Fruit fly (Drosophila melanogaster) whole organism, prepupa: ENCODE results near the gene CG42749.

ENCODE experiments used
- Blimp-1 ChIP-seq: fragments of 200-800 bp; sonication (Bioruptor generic); optimal IDR thresholded peaks from 3 replicates; lab custom pipeline; 2017; ENCODE audit warnings: missing biosample characterization, missing genetic modification characterization, mild to moderate bottlenecking, moderate library complexity, missing genetic modification reagents
- CG10631 ChIP-seq: fragments of 200-800 bp; sonication (Bioruptor generic); optimal IDR thresholded peaks from 2 replicates; lab custom pipeline; 2016; ENCODE audit warnings: missing biosample characterization, missing genetic modification characterization
- CG10669 ChIP-seq: fragments of 200-800 bp; sonication (Bioruptor generic); optimal IDR thresholded peaks from 3 replicates; lab custom pipeline; 2018; ENCODE audit warnings: missing biosample characterization, mild to moderate bottlenecking, missing genetic modification characterization, moderate library complexity
- CG11294 ChIP-seq: fragments of 200-800 bp; sonication (Bioruptor generic); IDR thresholded peaks from 2 replicates; pipeline ENCODE4 v1.3.6; 2022; ENCODE audit warnings: missing biosample characterization, missing genetic modification characterization
- CG11902 ChIP-seq: fragments of 200-800 bp; sonication (Bioruptor generic); optimal IDR thresholded peaks from 3 replicates; lab custom pipeline; 2016; ENCODE audit warnings: missing biosample characterization, missing genetic modification characterization
- CG15336 ChIP-seq: fragments of 200-800 bp; sonication (Bioruptor generic); IDR thresholded peaks from 2 replicates; pipeline ENCODE4 v1.3.6; 2022; ENCODE audit warnings: missing biosample characterization, missing genetic modification characterization
- CG1621 ChIP-seq: fragments of 200-800 bp; sonication (Bioruptor generic); optimal IDR thresholded peaks from 3 replicates; lab custom pipeline; 2018; ENCODE audit warnings: missing biosample characterization, mild to moderate bottlenecking, missing genetic modification characterization
- CG31627 ChIP-seq: fragments of 200-800 bp; sonication (Bioruptor generic); optimal IDR thresholded peaks from 3 replicates; lab custom pipeline; 2016; ENCODE audit warnings: missing biosample characterization, missing genetic modification characterization
- CG3919 ChIP-seq: fragments of 200-800 bp; sonication (Bioruptor generic); optimal IDR thresholded peaks from 3 replicates; lab custom pipeline; 2016; ENCODE audit warnings: missing biosample characterization, missing genetic modification characterization
- CG4318 ChIP-seq: fragments of 200-800 bp; sonication (Bioruptor generic); optimal IDR thresholded peaks from 3 replicates; lab custom pipeline; 2017; ENCODE audit warnings: missing biosample characterization, mild to moderate bottlenecking, missing genetic modification characterization
- CG6163 ChIP-seq: fragments of 200-800 bp; sonication (Bioruptor generic); IDR thresholded peaks from 3 replicates; pipeline ENCODE4 v1.3.6; 2022; ENCODE audit warnings: missing biosample characterization, missing genetic modification characterization
- CG6276 ChIP-seq: fragments of 200-800 bp; sonication (Bioruptor generic); optimal IDR thresholded peaks from 2 replicates; lab custom pipeline; 2017; ENCODE audit warnings: missing biosample characterization, mild to moderate bottlenecking, missing genetic modification characterization
- CG6792 ChIP-seq: fragments of 200-800 bp; sonication (Bioruptor generic); optimal IDR thresholded peaks from 3 replicates; lab custom pipeline; 2016; ENCODE audit warnings: missing biosample characterization, missing genetic modification characterization
- CG7368 ChIP-seq: fragments of 200-800 bp; sonication (Bioruptor generic); optimal IDR thresholded peaks from 3 replicates; lab custom pipeline; 2016; ENCODE audit warnings: missing biosample characterization, missing genetic modification characterization
- CG8119 ChIP-seq: fragments of 200-800 bp; sonication (Bioruptor generic); IDR thresholded peaks from 3 replicates; pipeline ENCODE4 v1.3.6; 2022; ENCODE audit warnings: missing biosample characterization, missing genetic modification characterization
- CG9139 ChIP-seq: fragments of 200-800 bp; sonication (Bioruptor generic); optimal IDR thresholded peaks from 3 replicates; lab custom pipeline; 2017; ENCODE audit warnings: missing biosample characterization, mild to moderate bottlenecking, missing genetic modification characterization
- Eip75B ChIP-seq: fragments of 200-800 bp; sonication (Bioruptor generic); optimal IDR thresholded peaks from 3 replicates; lab custom pipeline; 2016; ENCODE audit warnings: missing biosample characterization, missing genetic modification characterization
- Eip93F ChIP-seq: fragments of 200-800 bp; sonication (Bioruptor generic); optimal IDR thresholded peaks from 2 replicates; lab custom pipeline; 2016; ENCODE audit warnings: missing biosample characterization, mild to moderate bottlenecking, missing genetic modification characterization
- Ets96B ChIP-seq: fragments of 200-800 bp; optimal IDR thresholded peaks from 2 replicates; lab custom pipeline; 2019; ENCODE audit warnings: missing biosample characterization, mild to moderate bottlenecking, missing genetic modification characterization, moderate library complexity
- Gug ChIP-seq: fragments of 200-800 bp; sonication (Bioruptor generic); IDR thresholded peaks from 2 replicates; pipeline ENCODE4 v1.3.6; 2022; ENCODE audit warnings: missing biosample characterization, missing genetic modification characterization
- Hr38 ChIP-seq: sonication (Bioruptor generic); optimal IDR thresholded peaks from 2 replicates; lab custom pipeline; 2016; ENCODE audit warnings: missing biosample characterization, missing genetic modification characterization
- Hr39 ChIP-seq: fragments of 200-800 bp; sonication (Bioruptor generic); optimal IDR thresholded peaks from 2 replicates; lab custom pipeline; 2016; ENCODE audit warnings: missing biosample characterization, missing genetic modification characterization
- Hr4 ChIP-seq: fragments of 200-800 bp; sonication (Bioruptor generic); optimal IDR thresholded peaks from 3 replicates; lab custom pipeline; 2016; ENCODE audit warnings: missing biosample characterization, missing genetic modification characterization
- Lpt ChIP-seq: fragments of 200-800 bp; sonication (Bioruptor generic); optimal IDR thresholded peaks from 3 replicates; lab custom pipeline; 2016; ENCODE audit warnings: missing biosample characterization, missing genetic modification characterization
- Met ChIP-seq: fragments of 200-800 bp; sonication (Bioruptor generic); optimal IDR thresholded peaks from 3 replicates; lab custom pipeline; 2016; ENCODE audit warnings: missing biosample characterization, missing genetic modification characterization
- Smox ChIP-seq: fragments of 200-800 bp; sonication (Bioruptor generic); optimal IDR thresholded peaks from 3 replicates; lab custom pipeline; 2016; ENCODE audit warnings: missing biosample characterization, missing genetic modification characterization
- Sox102F ChIP-seq: fragments of 200-800 bp; sonication (Bioruptor generic); optimal IDR thresholded peaks from 2 replicates; lab custom pipeline; 2016; ENCODE audit warnings: missing biosample characterization, mild to moderate bottlenecking, missing genetic modification characterization
- Sox15 ChIP-seq: fragments of 200-800 bp; sonication (Bioruptor generic); optimal IDR thresholded peaks from 3 replicates; lab custom pipeline; 2016; ENCODE audit warnings: missing biosample characterization, missing genetic modification characterization
- acj6 ChIP-seq: fragments of 200-800 bp; sonication (Bioruptor generic); optimal IDR thresholded peaks from 3 replicates; lab custom pipeline; 2016; ENCODE audit warnings: missing biosample characterization, missing genetic modification characterization
- dsx ChIP-seq: fragments of 200-800 bp; optimal IDR thresholded peaks from 3 replicates; lab custom pipeline; 2019; ENCODE audit warnings: missing biosample characterization, mild to moderate bottlenecking, missing genetic modification characterization, moderate library complexity; ENCODE audit not compliant: poor library complexity, severe bottlenecking
- eg ChIP-seq: fragments of 200-800 bp; sonication (Bioruptor generic); IDR thresholded peaks from 3 replicates; pipeline ENCODE4 v1.3.6; 2022; ENCODE audit warnings: missing biosample characterization, missing genetic modification characterization
- esn ChIP-seq: fragments of 200-800 bp; sonication (Bioruptor generic); optimal IDR thresholded peaks from 2 replicates; lab custom pipeline; 2016; ENCODE audit warnings: missing biosample characterization, mild to moderate bottlenecking, missing genetic modification characterization, moderate library complexity
- fd85E ChIP-seq: fragments of 200-800 bp; sonication (Bioruptor generic); optimal IDR thresholded peaks from 3 replicates; lab custom pipeline; 2016; ENCODE audit warnings: missing biosample characterization, missing genetic modification characterization
- fkh ChIP-seq: fragments of 200-800 bp; sonication (Bioruptor generic); optimal IDR thresholded peaks from 3 replicates; lab custom pipeline; 2017; ENCODE audit warnings: missing biosample characterization, mild to moderate bottlenecking, missing genetic modification characterization, moderate library complexity
- lz ChIP-seq: fragments of 200-800 bp; sonication (Bioruptor generic); optimal IDR thresholded peaks from 3 replicates; lab custom pipeline; 2016; ENCODE audit warnings: missing biosample characterization, missing genetic modification characterization
- salr ChIP-seq, 2 experiments: fragments of 200-800 bp; sonication (Bioruptor generic); optimal IDR thresholded peaks; 3 replicates each; lab custom pipeline; 2016 to 2018; ENCODE audit warnings: missing biosample characterization in 2 of 2, missing genetic modification characterization in 2 of 2, mild to moderate bottlenecking in 1 of 2
- spab ChIP-seq: fragments of 200-800 bp; sonication (Bioruptor generic); optimal IDR thresholded peaks from 2 replicates; lab custom pipeline; 2017; ENCODE audit warnings: missing biosample characterization, mild to moderate bottlenecking, missing genetic modification characterization, missing genetic modification reagents
- ss ChIP-seq, 2 experiments: fragments of 200-800 bp; sonication (Bioruptor generic); optimal IDR thresholded peaks; 2 replicates in 1 of 2; 3 replicates in 1 of 2; lab custom pipeline; 2017 to 2018; ENCODE audit warnings: mild to moderate bottlenecking in 2 of 2, missing biosample characterization in 2 of 2, missing genetic modification characterization in 2 of 2, moderate library complexity in 1 of 2
- svp ChIP-seq: fragments of 200-800 bp; sonication (Bioruptor generic); peaks from one replicate; lab custom pipeline; 2016; ENCODE audit warnings: missing biosample characterization, missing genetic modification characterization
- topi ChIP-seq: fragments of 200-800 bp; sonication (Bioruptor generic); optimal IDR thresholded peaks from 3 replicates; lab custom pipeline; 2016; ENCODE audit warnings: missing biosample characterization, missing genetic modification characterization
- vri ChIP-seq: fragments of 200-800 bp; sonication (Bioruptor generic); optimal IDR thresholded peaks from 3 replicates; lab custom pipeline; 2016; ENCODE audit warnings: missing biosample characterization, mild to moderate bottlenecking, missing genetic modification characterization

CG42749 gene

DNA sequence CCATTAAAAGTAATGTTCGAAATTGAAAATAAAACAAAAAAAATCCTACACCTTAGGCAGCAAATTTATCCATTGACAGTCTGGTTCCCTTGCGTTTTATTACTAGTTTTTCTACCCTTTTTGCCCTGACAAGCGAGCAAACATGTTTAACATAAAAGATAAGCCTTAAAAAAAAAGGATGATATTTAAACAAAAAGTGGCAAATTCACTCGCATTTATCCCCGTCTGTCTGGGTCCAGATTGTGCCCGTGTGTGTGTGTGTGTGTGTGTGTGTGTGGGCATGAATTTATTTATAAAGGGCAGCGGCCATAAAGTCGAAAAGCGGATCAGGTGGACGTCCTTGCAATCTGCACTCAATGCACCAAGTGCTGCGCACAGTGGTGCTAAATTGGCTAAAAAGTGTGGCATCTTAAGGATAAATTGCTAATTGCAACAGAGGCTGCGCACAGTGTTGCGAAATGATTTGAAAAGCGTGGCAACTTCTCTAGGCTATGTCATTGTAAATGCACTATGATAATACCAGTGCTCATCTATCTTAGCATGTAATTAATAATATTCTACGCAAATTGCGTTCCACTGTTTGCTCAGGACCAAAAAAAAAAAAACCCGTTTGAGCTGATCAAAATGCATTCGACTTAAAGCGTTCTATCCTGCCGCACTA lies 4.9 kb downstream of the CG42749 start (continued):
- TF ChIP-seq lz (GFP tag; lab: Kevin White, UChicago) = peak; percentile 50
- TF ChIP-seq CG6163 (GFP tag; lab: Robert Waterston, UW) = 0 out of 3 replicates have a peak, but pooled peaks have one; percentile 67
- peak; percentile 66 for TF ChIP-seq CG7368 (GFP tag; lab: Kevin White, UChicago)
- no peak for TF ChIP-seq Eip93F
- TF ChIP-seq CG4318 = no peak
- TF ChIP-seq Eip75B (GFP tag; lab: Kevin White, UChicago) = peak; percentile 75
- TF ChIP-seq topi (GFP tag; lab: Kevin White, UChicago) = peak; percentile 55
- peak; percentile 60 for TF ChIP-seq CG3919 (GFP tag; lab: Kevin White, UChicago)
- TF ChIP-seq CG9139 = peak; percentile 58
- no peak for TF ChIP-seq CG15336 (GFP tag; lab: Robert Waterston, UW)
- no peak for TF ChIP-seq Gug (GFP tag; lab: Robert Waterston, UW)
- peak; percentile 53 for TF ChIP-seq CG6792
- TF ChIP-seq CG6276 = no peak
- peak; percentile 9 for TF ChIP-seq CG31627 (GFP tag; lab: Kevin White, UChicago)
- peak; percentile 58 for TF ChIP-seq esn (GFP tag; lab: Kevin White, UChicago)
- TF ChIP-seq vri (GFP tag; lab: Kevin White, UChicago) = no peak
- TF ChIP-seq Hr4 = no peak
- peak; percentile 40 for TF ChIP-seq acj6 (GFP tag; lab: Kevin White, UChicago)
- TF ChIP-seq CG8119 (GFP tag; lab: Robert Waterston, UW) = no peak
- no peak for TF ChIP-seq Blimp-1
- peak; percentile 46 for TF ChIP-seq Hr39 (GFP tag; lab: Kevin White, UChicago)
- no peak for TF ChIP-seq fd85E
- TF ChIP-seq CG11902 = peak; percentile 21
- TF ChIP-seq Lpt = no peak
- no peak for TF ChIP-seq Smox (GFP tag; lab: Kevin White, UChicago)
- peak; percentile 44 for TF ChIP-seq Sox102F (GFP tag; lab: Kevin White, UChicago)
- TF ChIP-seq dsx = peak; percentile 3
- peak; percentile 61 for TF ChIP-seq spab (GFP tag; lab: Kevin White, UChicago)
- peak in 1 of 2 experiments; percentile 51 for TF ChIP-seq salr (GFP tag; optimal IDR thresholded peaks at IDR 0.05; lab: Kevin White, UChicago)

DNA sequence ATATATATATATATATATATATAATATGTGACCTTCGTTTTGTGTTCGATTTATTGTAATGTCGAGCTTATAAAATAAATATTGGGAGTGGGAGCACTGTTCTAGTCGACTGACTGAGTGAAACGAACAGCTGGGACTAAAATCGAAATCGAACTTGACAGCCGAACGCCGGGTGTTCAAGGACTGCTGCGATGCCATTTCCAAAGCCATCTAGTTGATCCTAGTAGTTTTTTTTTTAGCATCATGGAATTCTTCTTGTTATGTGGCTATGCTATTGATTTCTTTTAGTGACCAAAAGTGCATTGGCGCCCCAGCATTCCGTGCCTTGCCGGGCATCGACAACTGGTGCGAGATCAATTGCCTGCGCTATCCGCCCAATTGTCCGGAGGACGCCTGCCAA lies 9.7 kb downstream of the CG42749 start, which contains the start of gene CG3323:
Gene CG3323, minus strand, starts transcription at position 101 of the 400 bp plus-strand sequence.
- TF ChIP-seq CG1621 = no peak
- TF ChIP-seq Met = no peak
- TF ChIP-seq CG15336 (GFP tag; lab: Robert Waterston, UW) = no peak
- no peak for TF ChIP-seq CG7368 (GFP tag; lab: Kevin White, UChicago)
- no peak for TF ChIP-seq CG10631 (GFP tag; lab: Kevin White, UChicago)
- TF ChIP-seq CG10669 (GFP tag; lab: Kevin White, UChicago) = no peak
- no peak for TF ChIP-seq topi (GFP tag; lab: Kevin White, UChicago)
- TF ChIP-seq CG4318 = no peak
- no peak for TF ChIP-seq CG11294 (GFP tag; lab: Robert Waterston, UW)
- no peak for TF ChIP-seq acj6 (GFP tag; lab: Kevin White, UChicago)
- TF ChIP-seq Gug (GFP tag; lab: Robert Waterston, UW) = no peak
- TF ChIP-seq CG3919 (GFP tag; lab: Kevin White, UChicago) = no peak
- TF ChIP-seq Ets96B (tag; lab: Kevin White, UChicago) = no peak
- TF ChIP-seq lz (GFP tag; lab: Kevin White, UChicago) = no peak
- no peak for TF ChIP-seq ss (GFP tag; optimal IDR thresholded peaks at IDR 0.05; lab: Kevin White, UChicago)
- no peak for TF ChIP-seq dsx

DNA sequence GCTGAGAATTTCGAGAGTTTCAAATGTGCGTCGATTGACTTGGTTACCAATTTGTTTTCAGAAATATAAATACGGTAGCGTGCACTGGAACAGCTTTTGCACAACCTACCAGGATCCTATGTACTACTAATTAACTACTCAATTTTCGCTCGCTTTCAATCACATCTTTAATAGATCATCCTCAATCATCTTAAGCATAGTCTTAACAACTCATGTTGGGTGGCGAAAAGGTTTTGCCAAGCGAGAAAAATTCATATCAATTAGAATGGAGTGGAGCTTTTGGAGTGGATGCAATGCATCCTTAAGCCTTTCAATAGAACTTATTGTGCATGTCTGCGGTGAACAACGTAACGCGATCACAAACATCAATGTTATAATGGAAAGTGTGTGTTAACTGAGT lies 11.5 kb downstream of the CG42749 start, which contains the start of gene CG17764:
Gene CG17764, minus strand, starts transcription at position 101 of the 400 bp plus-strand sequence.
- TF ChIP-seq eg (GFP tag; lab: Robert Waterston, UW) (no peak), Eip93F (no peak), CG4318 (no peak), Hr38 (GFP tag; lab: Kevin White, UChicago) (no peak), Sox15 (GFP tag; lab: Kevin White, UChicago) (no peak), Hr39 (GFP tag; lab: Kevin White, UChicago) (no peak), esn (GFP tag; lab: Kevin White, UChicago) (no peak), CG6163 (GFP tag; lab: Robert Waterston, UW) (no peak), fkh (no peak), acj6 (GFP tag; lab: Kevin White, UChicago) (no peak), svp (GFP tag; lab: Kevin White, UChicago) (no peak)
